Fruit fly (Drosophila melanogaster): ENCODE measurements around the gene CG32669.

DNA sequence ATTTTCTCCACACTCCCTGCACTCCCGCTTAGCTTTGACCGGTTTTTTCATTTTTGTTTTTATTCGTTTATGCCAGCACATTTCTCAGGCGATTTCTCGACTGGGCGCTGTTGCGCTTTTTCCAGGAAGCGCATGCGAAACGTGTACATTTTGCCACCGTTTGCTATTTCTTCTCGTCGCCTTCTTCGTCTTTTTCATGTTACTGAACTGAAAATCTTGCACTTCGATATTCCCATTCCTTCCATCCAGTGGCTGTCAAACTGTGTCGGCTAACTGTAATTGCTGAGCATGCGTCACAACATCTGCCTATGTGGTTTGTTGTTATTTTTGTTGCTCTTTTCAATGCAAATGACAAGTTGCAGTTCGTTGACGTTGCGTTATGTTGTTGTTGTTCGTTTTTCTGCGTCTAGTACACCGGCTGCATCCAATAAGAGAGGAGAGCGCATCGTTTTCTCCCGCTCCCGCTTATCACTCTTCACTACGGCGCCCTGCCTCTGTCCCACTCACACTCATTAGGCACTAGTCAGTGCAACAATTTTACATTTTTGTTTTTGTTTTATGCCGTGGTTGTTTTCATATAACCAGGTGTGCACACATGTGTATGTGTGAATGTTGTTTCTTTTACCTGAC is 42.9 kb downstream of the CG32669 start:
- TF ChIP-seq CG13624 (GFP tag; optimal IDR thresholded peaks at IDR 0.05) (no peak), otp (GFP tag; IDR thresholded peaks at IDR 0.05) (no peak), NC2β (GFP tag; optimal IDR thresholded peaks at IDR 0.05) (no peak), Poxn (GFP tag; IDR thresholded peaks at IDR 0.05) (no peak), ERR (GFP tag; optimal IDR thresholded peaks at IDR 0.05) (no peak), CG3726 (GFP tag; IDR thresholded peaks at IDR 0.05) (no peak), CG2712 (tag; optimal IDR thresholded peaks at IDR 0.05) (no peak), CG33557 (GFP tag; optimal IDR thresholded peaks at IDR 0.05) (no peak), CG17385 (GFP tag; optimal IDR thresholded peaks at IDR 0.05) (no peak), CG15073 (GFP tag; optimal IDR thresholded peaks at IDR 0.05) (no peak), ash1 (GFP tag; optimal IDR thresholded peaks at IDR 0.05) (no peak), CG31388 (GFP tag; optimal IDR thresholded peaks at IDR 0.05) (no peak), CG10959 (GFP tag; IDR thresholded peaks at IDR 0.05) (no peak)

All from whole organism, embryonic.